Fruit fly (Drosophila melanogaster): ENCODE data around the gene Rchy1.
A peak's percentile ranks its signal among the peaks of the same experiment; 100 is the strongest.

DNA sequence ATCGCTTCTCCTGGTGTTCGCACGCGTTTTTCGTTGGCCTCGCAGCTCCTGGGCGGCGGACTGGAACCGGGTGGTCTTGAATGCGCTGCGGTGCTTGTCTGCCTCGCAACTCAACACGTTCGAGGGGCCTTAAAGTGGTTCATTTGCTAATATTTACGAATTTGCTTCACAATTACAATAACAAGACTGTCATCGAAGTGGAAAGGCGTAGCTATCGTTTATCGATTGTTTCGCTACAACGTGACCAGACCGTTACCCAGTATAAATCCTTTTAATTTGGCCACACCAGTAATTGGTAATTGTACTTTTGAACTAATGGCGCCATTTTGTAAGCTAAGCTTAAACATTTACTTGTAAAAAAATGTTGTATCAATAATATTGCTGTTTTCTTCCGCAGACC, 11.3 kb upstream of the Rchy1 start, which contains the start of gene CG9536:
- no peak for TF ChIP-seq tj (GFP tag; optimal IDR thresholded peaks at IDR 0.05)
- no peak for TF ChIP-seq Clk (GFP tag; optimal IDR thresholded peaks at IDR 0.05)
- no peak for TF ChIP-seq cic (GFP tag; optimal IDR thresholded peaks at IDR 0.05)
- no peak for TF ChIP-seq cnc (optimal IDR thresholded peaks at IDR 0.05)
- TF ChIP-seq CG7045 (GFP tag; optimal IDR thresholded peaks at IDR 0.05): no peak
- peak; percentile 75 for TF ChIP-seq bab1 (GFP tag; optimal IDR thresholded peaks at IDR 0.05)
- TF ChIP-seq CG5204 (GFP tag; optimal IDR thresholded peaks at IDR 0.05): no peak
- TF ChIP-seq CG14711 (tag; optimal IDR thresholded peaks at IDR 0.05): no peak
- no peak for TF ChIP-seq CG33017 (tag; optimal IDR thresholded peaks at IDR 0.05)
